Worm (Caenorhabditis elegans): ENCODE data around the gene srbc-50.

Gene srbc-50

DNA sequence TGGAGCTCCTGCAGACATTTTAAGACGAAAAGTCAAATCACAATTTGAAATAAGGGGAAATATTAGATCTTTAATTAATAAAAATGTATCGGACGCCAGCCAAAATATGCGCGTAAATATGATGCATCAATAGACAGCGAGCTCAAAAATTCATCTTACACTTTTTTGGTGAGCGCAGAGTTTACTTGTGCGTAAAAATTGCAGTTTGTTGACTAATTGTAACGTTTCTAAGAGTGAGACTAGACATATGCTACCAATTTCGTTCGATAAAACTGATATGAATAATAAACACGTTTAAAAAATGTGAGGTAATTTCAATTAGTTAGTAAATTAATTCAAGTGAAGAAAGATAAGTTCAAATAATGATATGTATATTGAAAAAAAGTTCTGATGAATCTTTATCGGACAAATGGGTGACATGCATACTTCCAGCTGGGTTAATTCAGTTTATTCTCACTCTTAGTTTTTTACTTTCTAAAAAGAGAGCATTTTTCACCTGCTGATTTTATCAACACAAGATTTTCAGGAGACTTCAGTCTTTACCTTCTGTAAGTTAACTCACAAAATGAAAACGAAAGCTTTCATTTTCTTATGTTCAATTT, 45.5 kb downstream of the srbc-50 start, which contains the start of the genes nhr-285 and irld-52:
Gene nhr-285, minus strand, starts transcription at position 101 of the 602 bp plus-strand sequence.
Gene irld-52, plus strand, starts transcription at position 552 of the 602 bp plus-strand sequence.
- no peak for TF ChIP-seq scrt-1 (GFP tag; IDR thresholded peaks at IDR 0.05)
- TF ChIP-seq aly-1 (tag; optimal IDR thresholded peaks at IDR 0.05) = no peak
- TF ChIP-seq F13C5.2 (tag; optimal IDR thresholded peaks at IDR 0.05) = no peak
- no peak for TF ChIP-seq tra-4 (tag; optimal IDR thresholded peaks at IDR 0.05)
- TF ChIP-seq hmg-4 (GFP tag; optimal IDR thresholded peaks at IDR 0.05) = no peak
- TF ChIP-seq ceh-36 (tag; optimal IDR thresholded peaks at IDR 0.05) = no peak
- TF ChIP-seq ama-1 (optimal IDR thresholded peaks at IDR 0.05) = no peak
- TF ChIP-seq ets-7 (tag; optimal IDR thresholded peaks at IDR 0.05) = no peak
- no peak for TF ChIP-seq hmbx-1 (tag; optimal IDR thresholded peaks at IDR 0.05)
- TF ChIP-seq hnd-1 (tag; optimal IDR thresholded peaks at IDR 0.05) = no peak
- TF ChIP-seq ceh-13 (GFP tag; optimal IDR thresholded peaks at IDR 0.05) = no peak
- no peak for TF ChIP-seq B0310.2 (tag; optimal IDR thresholded peaks at IDR 0.05)
- TF ChIP-seq flt-1 (GFP tag; IDR thresholded peaks at IDR 0.05) = no peak
- no peak for TF ChIP-seq tbx-37 (GFP tag; conservative IDR thresholded peaks at IDR 0.05)

DNA sequence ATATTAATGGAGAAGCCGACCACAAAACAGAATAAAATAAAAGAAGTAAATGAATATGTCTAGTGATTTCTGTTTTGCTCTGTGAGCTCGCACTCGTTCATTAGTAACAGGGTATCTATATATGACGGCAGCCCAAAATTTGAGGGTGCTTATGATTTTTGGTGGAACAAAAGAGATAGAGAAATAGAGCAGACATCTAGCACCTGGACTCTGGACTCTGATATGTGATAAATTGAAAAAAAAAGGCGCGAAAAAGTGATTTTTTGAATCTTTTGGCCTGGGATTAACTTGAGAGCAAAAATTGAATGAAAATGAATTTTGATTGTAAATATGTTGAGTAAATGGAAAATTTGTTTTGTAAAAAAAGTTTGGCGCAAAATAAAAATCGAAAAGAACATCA, 48.1 kb downstream of the srbc-50 start, which contains the start of gene nhr-283:
Gene nhr-283, minus strand, starts transcription at position 101 of the 400 bp plus-strand sequence.
- TF ChIP-seq tbx-11 (GFP tag; IDR thresholded peaks at IDR 0.05) (no peak), tra-4 (tag; optimal IDR thresholded peaks at IDR 0.05) (no peak), F13C5.2 (tag; optimal IDR thresholded peaks at IDR 0.05) (no peak), ceh-13 (GFP tag; optimal IDR thresholded peaks at IDR 0.05) (no peak), pes-1 (GFP tag; IDR thresholded peaks at IDR 0.05) (no peak), ama-1 (optimal IDR thresholded peaks at IDR 0.05) (no peak), hmbx-1 (tag; optimal IDR thresholded peaks at IDR 0.05) (no peak), aly-1 (tag; optimal IDR thresholded peaks at IDR 0.05) (no peak), hnd-1 (tag; optimal IDR thresholded peaks at IDR 0.05) (no peak), scrt-1 (GFP tag; IDR thresholded peaks at IDR 0.05) (no peak), flt-1 (GFP tag; IDR thresholded peaks at IDR 0.05) (no peak)

DNA sequence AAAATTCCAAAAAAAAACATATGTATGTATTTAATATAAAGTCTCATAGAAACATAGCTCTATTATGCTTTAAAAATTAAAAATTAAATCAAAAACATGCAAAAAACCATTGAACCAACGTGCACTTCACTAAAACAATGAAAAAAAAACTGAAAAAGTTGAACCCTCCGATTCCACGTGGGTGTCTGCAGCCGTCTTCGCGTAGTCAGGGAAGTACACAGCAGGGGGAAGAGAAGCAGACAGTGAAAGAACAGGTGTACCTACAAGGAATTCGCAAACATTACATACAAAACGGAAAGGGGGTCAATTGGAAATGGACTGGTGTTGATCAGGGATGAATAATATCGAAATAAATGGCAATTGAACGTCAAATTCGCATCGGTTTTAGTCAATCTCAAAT, 50.8 kb downstream of the srbc-50 start:
- no peak for TF ChIP-seq hmbx-1 (tag; optimal IDR thresholded peaks at IDR 0.05)
- no peak for TF ChIP-seq hnd-1 (tag; optimal IDR thresholded peaks at IDR 0.05)
- TF ChIP-seq ama-1 (optimal IDR thresholded peaks at IDR 0.05) = no peak
- no peak for TF ChIP-seq ceh-36 (tag; optimal IDR thresholded peaks at IDR 0.05)
- TF ChIP-seq B0310.2 (tag; optimal IDR thresholded peaks at IDR 0.05) = no peak
- no peak for TF ChIP-seq hmg-4 (GFP tag; optimal IDR thresholded peaks at IDR 0.05)
- no peak for TF ChIP-seq F13C5.2 (tag; optimal IDR thresholded peaks at IDR 0.05)
- TF ChIP-seq sea-1 (GFP tag; conservative IDR thresholded peaks at IDR 0.05) = no peak
- TF ChIP-seq ets-7 (tag; optimal IDR thresholded peaks at IDR 0.05) = no peak
- TF ChIP-seq ceh-13 (GFP tag; optimal IDR thresholded peaks at IDR 0.05) = no peak
- no peak for TF ChIP-seq pes-1 (GFP tag; IDR thresholded peaks at IDR 0.05)
- no peak for TF ChIP-seq flt-1 (GFP tag; IDR thresholded peaks at IDR 0.05)
- no peak for TF ChIP-seq scrt-1 (GFP tag; IDR thresholded peaks at IDR 0.05)
- TF ChIP-seq tbx-37 (GFP tag; conservative IDR thresholded peaks at IDR 0.05) = no peak
- TF ChIP-seq tbx-11 (GFP tag; IDR thresholded peaks at IDR 0.05) = no peak
- TF ChIP-seq aly-1 (tag; optimal IDR thresholded peaks at IDR 0.05) = no peak
- no peak for TF ChIP-seq tra-4 (tag; optimal IDR thresholded peaks at IDR 0.05)

Measured in whole organism, early embryonic.